Fruit fly (Drosophila melanogaster): ENCODE results near the gene CG6974.

Gene CG6974

dm6 chr3R:15091680-15092343 lies 12.7 kb upstream of the CG6974 start (continued):
- peak; percentile 31 for TF ChIP-seq cg (GFP tag; optimal IDR thresholded peaks at IDR 0.05)
- TF ChIP-seq CG17568 (GFP tag; optimal IDR thresholded peaks at IDR 0.05), result no peak
- TF ChIP-seq gem (tag; optimal IDR thresholded peaks at IDR 0.05), result peak; percentile 10
- no peak for TF ChIP-seq mirr (GFP tag; optimal IDR thresholded peaks at IDR 0.05)
- no peak for TF ChIP-seq sens-2 (GFP tag; IDR thresholded peaks at IDR 0.05)
- TF ChIP-seq Drgx (GFP tag; IDR thresholded peaks at IDR 0.05), result peak; percentile 71
- TF ChIP-seq CG32767 (GFP tag; IDR thresholded peaks at IDR 0.05), result peak; percentile 56; the same call in 1 of the 2 replicates
- peak; percentile 84; the same call in 2 of the 4 replicates for TF ChIP-seq chinmo (GFP tag; IDR thresholded peaks at IDR 0.05; ENCODE audit: partially characterized antibody)
- no peak for TF ChIP-seq jumu (GFP tag; optimal IDR thresholded peaks at IDR 0.05)
- TF ChIP-seq repo (GFP tag; optimal IDR thresholded peaks at IDR 0.05), result no peak
- no peak for TF ChIP-seq Fer1 (GFP tag; optimal IDR thresholded peaks at IDR 0.05)
- peak; percentile 5 for TF ChIP-seq Hmr (GFP tag; optimal IDR thresholded peaks at IDR 0.05)
- no peak for TF ChIP-seq Bteb2 (GFP tag; optimal IDR thresholded peaks at IDR 0.05)
- TF ChIP-seq exex (tag; optimal IDR thresholded peaks at IDR 0.05), result no peak
- no peak for TF ChIP-seq crc (GFP tag; optimal IDR thresholded peaks at IDR 0.05)
- peak; percentile 78 for TF ChIP-seq Vsx1 (GFP tag; optimal IDR thresholded peaks at IDR 0.05)
- TF ChIP-seq CG33557 (GFP tag; optimal IDR thresholded peaks at IDR 0.05), result no peak
- no peak for TF ChIP-seq insv (GFP tag; optimal IDR thresholded peaks at IDR 0.05)
- peak; percentile 4 for TF ChIP-seq tup (GFP tag; optimal IDR thresholded peaks at IDR 0.05)
- no peak for TF ChIP-seq CG18262 (tag; optimal IDR thresholded peaks at IDR 0.05)
- TF ChIP-seq CG9797 (GFP tag; optimal IDR thresholded peaks at IDR 0.05), result no peak
- no peak for TF ChIP-seq Dek (tag; optimal IDR thresholded peaks at IDR 0.05)
- peak; percentile 85 for TF ChIP-seq CG15601 (tag; optimal IDR thresholded peaks at IDR 0.05)
- peak; percentile 95 for TF ChIP-seq nom (GFP tag; optimal IDR thresholded peaks at IDR 0.05)
- TF ChIP-seq sens (GFP tag), result peak; percentile 34
- no peak for TF ChIP-seq jigr1 (GFP tag; IDR thresholded peaks at IDR 0.05)
- peak; percentile 94 for TF ChIP-seq CG32772 (GFP tag; IDR thresholded peaks at IDR 0.05)
- peak; percentile 64 for TF ChIP-seq CG15269 (tag; optimal IDR thresholded peaks at IDR 0.05)
- TF ChIP-seq CG4360 (GFP tag; IDR thresholded peaks at IDR 0.05), result no peak
- TF ChIP-seq CG17359 (tag; optimal IDR thresholded peaks at IDR 0.05), result peak; percentile 52
- peak; percentile 44; the same call in 2 of the 3 replicates for TF ChIP-seq ci (GFP tag; IDR thresholded peaks at IDR 0.05)
- TF ChIP-seq CrebB (tag; optimal IDR thresholded peaks at IDR 0.05), result no peak
- no peak for TF ChIP-seq fd102C (GFP tag; optimal IDR thresholded peaks at IDR 0.05)
- no peak for TF ChIP-seq wor (GFP tag; IDR thresholded peaks at IDR 0.05)
- peak; percentile 55; the same call in 1 of the 2 replicates for TF ChIP-seq rib (GFP tag; IDR thresholded peaks at IDR 0.05)
- no peak for TF ChIP-seq Asciz (GFP tag; optimal IDR thresholded peaks at IDR 0.05)
- TF ChIP-seq schlank (tag; optimal IDR thresholded peaks at IDR 0.05), result no peak
- no peak for TF ChIP-seq cato (GFP tag; optimal IDR thresholded peaks at IDR 0.05; ENCODE audit: borderline replicate concordance)
- TF ChIP-seq cas (GFP tag; IDR thresholded peaks at IDR 0.05), result no peak
- 0 out of 2 replicates have a peak, but pooled peaks have one; percentile 10 for TF ChIP-seq vvl (GFP tag; IDR thresholded peaks at IDR 0.05)
- no peak for TF ChIP-seq fu2 (GFP tag; optimal IDR thresholded peaks at IDR 0.05)
- TF ChIP-seq salm (tag; optimal IDR thresholded peaks at IDR 0.05), result no peak
- no peak for TF ChIP-seq lilli (GFP tag; optimal IDR thresholded peaks at IDR 0.05)
- no peak for TF ChIP-seq fd64A (GFP tag; optimal IDR thresholded peaks at IDR 0.05)
- TF ChIP-seq Stat92E (GFP tag; optimal IDR thresholded peaks at IDR 0.05), result peak in 1 of 3 experiments; percentile 52
- no peak for TF ChIP-seq gce (GFP tag; IDR thresholded peaks at IDR 0.05)
- no peak for TF ChIP-seq CG17361 (GFP tag; IDR thresholded peaks at IDR 0.05)
- TF ChIP-seq bsh (GFP tag; optimal IDR thresholded peaks at IDR 0.05), result peak in 1 of 2 experiments; percentile 66
- TF ChIP-seq Trl (optimal IDR thresholded peaks at IDR 0.05), result no peak
- no peak for TF ChIP-seq Trl (GFP tag; optimal IDR thresholded peaks at IDR 0.05)

Data from whole organism, embryonic.